Fruit fly (Drosophila melanogaster): ENCODE results near the gene nac.

dm6 chr3R:8290940-8291339 is 12.9 kb downstream of the nac start, which contains the start of gene CG31464:
- no peak for TF ChIP-seq trh (GFP tag; optimal IDR thresholded peaks at IDR 0.05)
- TF ChIP-seq twi (tag; optimal IDR thresholded peaks at IDR 0.05): no peak
- TF ChIP-seq usp (GFP tag; optimal IDR thresholded peaks at IDR 0.05): no peak
- TF ChIP-seq abd-A (tag; optimal IDR thresholded peaks at IDR 0.05): no peak

Data from whole organism, embryonic.